Fruit fly (Drosophila melanogaster) whole organism, embryonic: ENCODE results near the gene CG17768.
A peak's percentile ranks its signal among the peaks of the same experiment; 100 is the strongest.

Source experiments
- Ada2b ChIP-seq: fragments of 200-800 bp; sonication (Bioruptor generic); IDR thresholded peaks from 2 replicates; pipeline ENCODE4 v1.3.6; 2022; ENCODE audit warnings: missing biosample characterization, missing genetic modification characterization
- Adf1 ChIP-seq: fragments of 200-800 bp; sonication (Bioruptor generic); IDR thresholded peaks from 2 replicates; pipeline ENCODE4 v1.3.6; 2022; ENCODE audit warnings: missing biosample characterization, missing genetic modification characterization
- C15 ChIP-seq: fragments of 200-800 bp; sonication (Bioruptor generic); IDR thresholded peaks from 3 replicates; pipeline ENCODE4 v1.3.6; 2022; ENCODE audit warnings: missing biosample characterization, missing genetic modification characterization
- CG10959 ChIP-seq: fragments of 200-800 bp; sonication (Bioruptor generic); IDR thresholded peaks from 2 replicates; pipeline ENCODE4 v1.3.6; 2022; ENCODE audit warnings: missing biosample characterization, missing genetic modification characterization
- CG11398 ChIP-seq: fragments of 200-800 bp; sonication (Bioruptor generic); optimal IDR thresholded peaks from 2 replicates; lab custom pipeline; 2016; ENCODE audit warnings: missing biosample characterization, missing genetic modification characterization
- CG11456 ChIP-seq: fragments of 200-800 bp; sonication (Bioruptor generic); IDR thresholded peaks from 3 replicates; pipeline ENCODE4 v1.3.6; 2022; ENCODE audit warnings: missing biosample characterization, missing genetic modification characterization
- CG14965 ChIP-seq: fragments of 200-800 bp; sonication (Bioruptor generic); optimal IDR thresholded peaks from 2 replicates; lab custom pipeline; 2016; ENCODE audit warnings: missing biosample characterization, missing genetic modification characterization, borderline replicate concordance
- CG15514 ChIP-seq: fragments of 200-800 bp; sonication (Bioruptor generic); optimal IDR thresholded peaks from 3 replicates; lab custom pipeline; 2017; ENCODE audit warnings: missing biosample characterization, missing genetic modification characterization, mild to moderate bottlenecking, moderate library complexity, missing genetic modification reagents
- CG15696 ChIP-seq: fragments of 200-800 bp; sonication (Bioruptor generic); optimal IDR thresholded peaks from 2 replicates; lab custom pipeline; 2019; ENCODE audit warnings: missing biosample characterization, mild to moderate bottlenecking, missing genetic modification characterization, moderate library complexity
- CG17328 ChIP-seq: fragments of 200-800 bp; sonication (Bioruptor generic); IDR thresholded peaks from 2 replicates; pipeline ENCODE4 v1.3.6; 2022; ENCODE audit warnings: missing biosample characterization, missing genetic modification characterization
- CG18011 ChIP-seq: fragments of 200-800 bp; sonication (Bioruptor generic); optimal IDR thresholded peaks from 2 replicates; lab custom pipeline; 2017; ENCODE audit warnings: missing biosample characterization, missing genetic modification characterization, mild to moderate bottlenecking, moderate library complexity, missing genotype
- CG1832 ChIP-seq: fragments of 200-800 bp; sonication (Bioruptor generic); optimal IDR thresholded peaks from 2 replicates; lab custom pipeline; 2017; ENCODE audit warnings: missing biosample characterization, mild to moderate bottlenecking, missing genetic modification characterization, inconsistent platforms
- CG18764 ChIP-seq: fragments of 200-800 bp; sonication (Bioruptor generic); optimal IDR thresholded peaks from 3 replicates; lab custom pipeline; 2016; ENCODE audit warnings: missing biosample characterization, missing genetic modification characterization
- CG3995 ChIP-seq: fragments of 200-800 bp; sonication (Bioruptor generic); optimal IDR thresholded peaks from 3 replicates; lab custom pipeline; 2016; ENCODE audit warnings: missing biosample characterization, missing genetic modification characterization
- CG4360 ChIP-seq: fragments of 200-800 bp; sonication (Bioruptor generic); IDR thresholded peaks from 2 replicates; pipeline ENCODE4 v1.3.6; 2022; ENCODE audit warnings: missing biosample characterization, missing genetic modification characterization
- CG4820 ChIP-seq: fragments of 200-800 bp; sonication (Bioruptor generic); optimal IDR thresholded peaks from 3 replicates; lab custom pipeline; 2016; ENCODE audit warnings: missing biosample characterization, missing genetic modification characterization
- CG7372 ChIP-seq: fragments of 200-800 bp; sonication (Bioruptor generic); IDR thresholded peaks from 2 replicates; pipeline ENCODE4 v1.3.6; 2022; ENCODE audit warnings: missing biosample characterization, missing genetic modification characterization
- CG7786 ChIP-seq: fragments of 200-800 bp; sonication (Bioruptor generic); optimal IDR thresholded peaks from 2 replicates; lab custom pipeline; 2016; ENCODE audit warnings: missing biosample characterization, missing genetic modification characterization
- CG9215 ChIP-seq: fragments of 200-800 bp; sonication (Bioruptor generic); IDR thresholded peaks from 2 replicates; pipeline ENCODE4 v1.3.6; 2022; ENCODE audit warnings: missing biosample characterization, missing genetic modification characterization
- CG9932 ChIP-seq: fragments of 200-800 bp; sonication (Bioruptor generic); IDR thresholded peaks from 2 replicates; pipeline ENCODE4 v1.3.6; 2022; ENCODE audit warnings: missing biosample characterization, missing genetic modification characterization
- Hey ChIP-seq: fragments of 200-800 bp; sonication (Bioruptor generic); optimal IDR thresholded peaks from 3 replicates; lab custom pipeline; 2018; ENCODE audit warnings: missing biosample characterization, mild to moderate bottlenecking, missing genetic modification characterization
- Hr51 ChIP-seq, 2 experiments: fragments of 200-800 bp; sonication (Bioruptor generic); optimal IDR thresholded peaks; 2 replicates in 1 of 2; 3 replicates in 1 of 2; lab custom pipeline; 2016 to 2018; ENCODE audit warnings: missing biosample characterization in 2 of 2, missing genetic modification characterization in 2 of 2, mild to moderate bottlenecking in 1 of 2, moderate library complexity in 1 of 2
- Meics ChIP-seq: fragments of 200-800 bp; sonication (Bioruptor generic); optimal IDR thresholded peaks from 2 replicates; lab custom pipeline; 2017; ENCODE audit warnings: missing biosample characterization, mild to moderate bottlenecking, missing genetic modification characterization
- NC2α ChIP-seq: fragments of 200-800 bp; sonication (Bioruptor generic); optimal IDR thresholded peaks from 2 replicates; lab custom pipeline; 2016; ENCODE audit warnings: missing biosample characterization, missing genetic modification characterization
- PHDP ChIP-seq: fragments of 200-800 bp; sonication (Bioruptor generic); optimal IDR thresholded peaks from 3 replicates; lab custom pipeline; 2018; ENCODE audit warnings: missing biosample characterization, mild to moderate bottlenecking, missing genetic modification characterization, moderate library complexity
- Ravus ChIP-seq: fragments of 200-800 bp; sonication (Bioruptor generic); IDR thresholded peaks from 2 replicates; pipeline ENCODE4 v1.3.6; 2022; ENCODE audit warnings: missing biosample characterization, missing genetic modification characterization
- Six4 ChIP-seq: fragments of 200-800 bp; sonication (Bioruptor generic); optimal IDR thresholded peaks from 2 replicates; lab custom pipeline; 2016; ENCODE audit warnings: missing biosample characterization, missing genetic modification characterization
- Usf ChIP-seq: fragments of 200-800 bp; sonication (Bioruptor generic); optimal IDR thresholded peaks from 2 replicates; lab custom pipeline; 2017; ENCODE audit warnings: missing genotype, missing biosample characterization, missing genetic modification characterization
- al ChIP-seq: fragments of 200-800 bp; sonication (Bioruptor generic); IDR thresholded peaks from 2 replicates; pipeline ENCODE4 v1.3.6; 2022; ENCODE audit warnings: missing biosample characterization, missing genetic modification characterization
- ase ChIP-seq: fragments of 200-800 bp; sonication (Bioruptor generic); IDR thresholded peaks from 3 replicates; pipeline ENCODE4 v1.3.6; 2022; ENCODE audit warnings: missing biosample characterization, missing genetic modification characterization
- bab2 ChIP-seq: fragments of 200-800 bp; sonication (Bioruptor generic); optimal IDR thresholded peaks from 2 replicates; lab custom pipeline; 2016; ENCODE audit warnings: missing biosample characterization, missing genetic modification characterization
- dysf ChIP-seq: fragments of 200-800 bp; sonication (Bioruptor generic); IDR thresholded peaks from 3 replicates; pipeline ENCODE4 v1.3.6; 2022; ENCODE audit warnings: missing biosample characterization, missing genetic modification characterization
- ems ChIP-seq: fragments of 200-800 bp; sonication (Bioruptor generic); optimal IDR thresholded peaks from 3 replicates; lab custom pipeline; 2016; ENCODE audit warnings: missing biosample characterization, missing genetic modification characterization
- eve ChIP-seq, 2 experiments: fragments of >200 bp; optimal IDR thresholded peaks; 2 replicates each; lab custom pipeline; 2017; ENCODE audit warnings: missing biosample characterization in 2 of 2, missing genetic modification characterization in 2 of 2
- fd64A ChIP-seq: fragments of 200-800 bp; sonication (Bioruptor generic); optimal IDR thresholded peaks from 3 replicates; lab custom pipeline; 2018; ENCODE audit warnings: missing biosample characterization, mild to moderate bottlenecking, missing genetic modification characterization
- ftz-f1 ChIP-seq: fragments of 200-800 bp; sonication (Bioruptor generic); optimal IDR thresholded peaks from 2 replicates; lab custom pipeline; 2016; ENCODE audit warnings: missing biosample characterization, missing genetic modification characterization
- lbe ChIP-seq: fragments of 200-800 bp; sonication (Bioruptor generic); optimal IDR thresholded peaks from 2 replicates; lab custom pipeline; 2016; ENCODE audit warnings: missing biosample characterization, mild to moderate bottlenecking, missing genetic modification characterization
- lov ChIP-seq, 2 experiments: fragments of 200-800 bp in 1 of 2; fragments of >200 bp in 1 of 2; sonication (Bioruptor generic) in 1 of 2; IDR thresholded peaks in 1 of 2; optimal IDR thresholded peaks in 1 of 2; 2 replicates in 1 of 2; 3 replicates in 1 of 2; pipeline versions ENCODE4 v1.3.6 to Lab custom; 2017 to 2022; ENCODE audit warnings: missing biosample characterization in 1 of 2, missing genetic modification characterization in 1 of 2
- nerfin-1 ChIP-seq: fragments of 200-800 bp; sonication (Bioruptor generic); optimal IDR thresholded peaks from 3 replicates; lab custom pipeline; 2019; ENCODE audit warnings: missing biosample characterization, mild to moderate bottlenecking, missing genetic modification characterization, moderate library complexity
- otp ChIP-seq: fragments of 200-800 bp; sonication (Bioruptor generic); IDR thresholded peaks from 3 replicates; pipeline ENCODE4, ENCODE4 v1.3.6; 2022; ENCODE audit warnings: missing biosample characterization, missing genetic modification characterization
- pb ChIP-seq: fragments of 200-800 bp; sonication (Bioruptor generic); optimal IDR thresholded peaks from 3 replicates; lab custom pipeline; 2016; ENCODE audit warnings: missing biosample characterization, missing genetic modification characterization
- pzg ChIP-seq: fragments of 200-800 bp; sonication (Bioruptor generic); optimal IDR thresholded peaks from 3 replicates; lab custom pipeline; 2018; ENCODE audit warnings: missing biosample characterization, mild to moderate bottlenecking, missing genetic modification characterization, moderate library complexity
- shn ChIP-seq: fragments of 200-800 bp; sonication (Bioruptor generic); optimal IDR thresholded peaks from 3 replicates; lab custom pipeline; 2016; ENCODE audit warnings: missing biosample characterization, missing genetic modification characterization
- sim ChIP-seq: fragments of 200-800 bp; sonication (Bioruptor generic); IDR thresholded peaks from 2 replicates; pipeline ENCODE4 v1.3.6; 2022; ENCODE audit warnings: missing biosample characterization, missing genetic modification characterization
- sug ChIP-seq: fragments of 200-800 bp; optimal IDR thresholded peaks from 2 replicates; lab custom pipeline; 2019; ENCODE audit warnings: missing biosample characterization, mild to moderate bottlenecking, missing genetic modification characterization, moderate library complexity
- toy ChIP-seq: fragments of 200-800 bp; sonication (Bioruptor generic); IDR thresholded peaks from 2 replicates; pipeline ENCODE4 v1.3.6; 2022; ENCODE audit warnings: missing biosample characterization, missing genetic modification characterization
- unc-4 ChIP-seq: fragments of 200-800 bp; sonication (Bioruptor generic); IDR thresholded peaks from 2 replicates; pipeline ENCODE4 v1.3.6; 2022; ENCODE audit warnings: missing biosample characterization, missing genetic modification characterization; ENCODE audit not compliant: partially characterized antibody
- zen2 ChIP-seq: fragments of 200-800 bp; sonication (Bioruptor generic); IDR thresholded peaks from 3 replicates; pipeline ENCODE4 v1.3.6; 2022; ENCODE audit warnings: missing biosample characterization, missing genetic modification characterization; ENCODE audit not compliant: partially characterized antibody
- zfh2 ChIP-seq: fragments of 200-800 bp; sonication (Bioruptor generic); optimal IDR thresholded peaks from 2 replicates; lab custom pipeline; 2016; ENCODE audit warnings: missing biosample characterization, missing genetic modification characterization

Gene CG17768

dm6 chr2L:10375464-10376236 lies 29.4 kb downstream of the CG17768 start, which contains the start of the genes CG33303 and dpr19 (continued):
- TF ChIP-seq otp (GFP tag; lab: Robert Waterston, UW) (no peak), al (GFP tag; lab: Robert Waterston, UW) (no peak; the same call in 1 of the 2 replicates), Six4 (GFP tag; lab: Kevin White, UChicago) (peak; percentile 47), Hey (tag; lab: Kevin White, UChicago) (no peak), Adf1 (GFP tag; lab: Robert Waterston, UW) (no peak), Ravus (no peak), pzg (GFP tag; lab: Kevin White, UChicago) (peak; percentile 59), toy (GFP tag; lab: Robert Waterston, UW) (no peak), fd64A (GFP tag; lab: Kevin White, UChicago) (no peak), nerfin-1 (tag; lab: Kevin White, UChicago) (peak; percentile 76), CG1832 (GFP tag; lab: Kevin White, UChicago) (no peak), CG4360 (GFP tag; lab: Robert Waterston, UW) (0 out of 2 replicates have a peak, but pooled peaks have one; percentile 7), dysf (GFP tag; lab: Robert Waterston, UW) (peak; percentile 71; the same call in 1 of the 3 replicates), Hr51 (GFP tag; optimal IDR thresholded peaks at IDR 0.05; lab: Kevin White, UChicago) (peak in 1 of 2 experiments; percentile 87), CG9932 (GFP tag; lab: Robert Waterston, UW) (peak; percentile 17; the same call in 1 of the 2 replicates), zfh2 (GFP tag; lab: Kevin White, UChicago) (no peak), CG11456 (GFP tag; lab: Robert Waterston, UW) (0 out of 3 replicates have a peak, but pooled peaks have one; percentile 13), CG17328 (GFP tag; lab: Robert Waterston, UW) (peak; percentile 79), CG18011 (GFP tag; lab: Kevin White, UChicago) (no peak), zen2 (GFP tag; lab: Robert Waterston, UW) (no peak), ems (no peak), CG15514 (GFP tag; lab: Kevin White, UChicago) (peak; percentile 69), CG4820 (GFP tag; lab: Kevin White, UChicago) (peak; percentile 41), lbe (GFP tag; lab: Kevin White, UChicago) (peak; percentile 39), C15 (GFP tag; lab: Robert Waterston, UW) (no peak), Usf (GFP tag; lab: Kevin White, UChicago) (no peak), ase (GFP tag; lab: Robert Waterston, UW) (no peak), ftz-f1 (GFP tag; lab: Kevin White, UChicago) (no peak), unc-4 (no peak), CG18764 (GFP tag; lab: Kevin White, UChicago) (peak; percentile 51), sim (GFP tag; lab: Robert Waterston, UW) (0 out of 2 replicates have a peak, but pooled peaks have one; percentile 45), bab2 (GFP tag; lab: Kevin White, UChicago) (no peak), sug (peak; percentile 79), Meics (peak; percentile 80), eve (GFP tag; optimal IDR thresholded peaks at IDR 0.05; lab: Kevin White, UChicago) (no peak), CG7786 (GFP tag; lab: Kevin White, UChicago) (no peak), PHDP (tag; lab: Kevin White, UChicago) (peak; percentile 90), CG14965 (GFP tag; lab: Kevin White, UChicago) (no peak), pb (GFP tag; lab: Kevin White, UChicago) (no peak), CG9215 (GFP tag; lab: Robert Waterston, UW) (no peak), CG7372 (GFP tag; lab: Robert Waterston, UW) (peak; percentile 53), Ada2b (GFP tag; lab: Robert Waterston, UW) (peak; percentile 42), CG15696 (tag; lab: Kevin White, UChicago) (peak; percentile 79), shn (GFP tag; lab: Kevin White, UChicago) (no peak), CG10959 (no peak), CG3995 (GFP tag; lab: Kevin White, UChicago) (peak; percentile 48), NC2α (no peak), CG11398 (GFP tag; lab: Kevin White, UChicago) (no peak), lov (optimal IDR thresholded peaks at IDR 0.05; lab: Kevin White, UChicago) (no peak), lov (GFP tag; IDR thresholded peaks at IDR 0.05; lab: Robert Waterston, UW) (no peak)
